Worm (Caenorhabditis elegans) whole organism, L2 larva: ENCODE results near the gene F11D11.12.

Experiments
- C34F6.9 ChIP-seq: fragments of 150-350 bp; optimal IDR thresholded peaks from 2 replicates; lab custom pipeline; 2014; ENCODE audit warnings: missing biosample characterization, missing genetic modification characterization
- ceh-82 ChIP-seq: fragments of 150-350 bp; optimal IDR thresholded peaks from 2 replicates; lab custom pipeline; 2014; ENCODE audit warnings: missing biosample characterization, missing genetic modification characterization
- lin-13 ChIP-seq: fragments of 150-350 bp; optimal IDR thresholded peaks from 2 replicates; lab custom pipeline; 2014; ENCODE audit warnings: missing biosample characterization, missing genetic modification reagents, missing genetic modification characterization
- mdl-1 ChIP-seq, 2 experiments: fragments of 150-350 bp in 1 of 2; sonication (generic microtip) in 1 of 2; optimal IDR thresholded peaks; 2 replicates each; lab custom pipeline; 2017; ENCODE audit warnings: missing biosample characterization in 2 of 2, missing genetic modification characterization in 2 of 2
- nhr-25 ChIP-seq: fragments of 150-350 bp; sonication (generic microtip); optimal IDR thresholded peaks from 3 replicates; lab custom pipeline; 2014; ENCODE audit warnings: missing biosample characterization, missing genetic modification characterization
- nhr-6 ChIP-seq: fragments of 150-350 bp; optimal IDR thresholded peaks from 2 replicates; lab custom pipeline; 2014; ENCODE audit warnings: missing biosample characterization, missing genetic modification characterization
- nhr-77 ChIP-seq: fragments of 150-350 bp; optimal IDR thresholded peaks from 2 replicates; lab custom pipeline; 2014; ENCODE audit warnings: missing biosample characterization, missing genetic modification characterization
- ztf-11 ChIP-seq: sonication (generic microtip); optimal IDR thresholded peaks from 2 replicates; lab custom pipeline; 2017; ENCODE audit warnings: missing biosample characterization, missing genetic modification characterization

DNA sequence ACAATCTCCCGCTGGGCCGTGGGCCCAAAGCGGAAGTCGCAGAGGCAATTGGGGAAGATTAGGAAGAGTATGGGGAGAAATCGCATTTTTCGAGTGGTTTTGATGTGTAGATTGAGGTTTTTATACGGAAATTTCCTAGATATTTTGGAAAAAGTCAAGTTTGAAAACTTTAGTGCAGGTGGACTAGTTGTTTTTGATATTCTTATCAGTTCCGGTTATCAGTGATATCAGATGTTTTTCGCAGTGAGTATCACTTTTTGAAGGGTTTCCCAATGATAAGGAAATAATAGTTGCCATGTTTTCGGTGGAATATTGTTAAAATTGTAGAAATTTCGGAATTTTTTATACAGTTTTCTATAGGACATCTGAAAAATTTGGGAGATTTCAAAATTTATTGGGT is 16.1 kb downstream of the F11D11.12 start, which contains the start of gene scl-20:
- TF ChIP-seq ceh-82 (tag; lab: Kevin White, UChicago) (no peak), nhr-77 (tag; lab: Kevin White, UChicago) (no peak), C34F6.9 (tag; lab: Kevin White, UChicago) (no peak), lin-13 (GFP tag; lab: Kevin White, UChicago) (no peak), ztf-11 (no peak), nhr-6 (tag; lab: Kevin White, UChicago) (no peak), nhr-25 (tag; lab: Kevin White, UChicago) (no peak), mdl-1 (tag; optimal IDR thresholded peaks at IDR 0.05; lab: Kevin White, UChicago) (no peak)
